Fruit fly (Drosophila melanogaster): ENCODE data around the gene CG46458.

- no peak for TF ChIP-seq Mio (GFP tag; optimal IDR thresholded peaks at IDR 0.05)
- no peak for TF ChIP-seq psq (GFP tag; optimal IDR thresholded peaks at IDR 0.05)
- TF ChIP-seq Rel (GFP tag; optimal IDR thresholded peaks at IDR 0.05) = no peak
- TF ChIP-seq Rel (tag; optimal IDR thresholded peaks at IDR 0.05) = no peak
- TF ChIP-seq br (GFP tag; optimal IDR thresholded peaks at IDR 0.05) = no peak
- TF ChIP-seq dsf (GFP tag; optimal IDR thresholded peaks at IDR 0.05; ENCODE audit: borderline replicate concordance) = no peak
- TF ChIP-seq Abd-B (GFP tag; optimal IDR thresholded peaks at IDR 0.05) = no peak
- no peak for TF ChIP-seq dl (GFP tag; optimal IDR thresholded peaks at IDR 0.05; ENCODE audit: insufficient read depth in 1 of 2, partially characterized antibody in 2 of 2)
- no peak for TF ChIP-seq Myc (optimal IDR thresholded peaks at IDR 0.05)
- no peak for TF ChIP-seq CrebA (GFP tag; optimal IDR thresholded peaks at IDR 0.05; ENCODE audit: borderline replicate concordance)
Measured at dm6 chr3R:6970531-6970930, 12.4 kb upstream of the CG46458 start.

All from whole organism, wandering third instar larva.